Worm (Caenorhabditis elegans) whole organism, L2 larva: Measurements from ENCODE around the gene C23H3.5.
"Not testable (repeated sequence)": the region's sequence is repeated elsewhere in the genome, so short reads cannot be mapped to it uniquely, and the experiment has no call there.

Experiments
- C34F6.9 ChIP-seq: fragments of 150-350 bp; optimal IDR thresholded peaks from 2 replicates; lab custom pipeline; 2014; ENCODE audit warnings: missing biosample characterization, missing genetic modification characterization
- R02D3.7 ChIP-seq: fragments of 150-350 bp; optimal IDR thresholded peaks from 2 replicates; lab custom pipeline; 2014; ENCODE audit warnings: missing biosample characterization, missing genetic modification characterization
- Y55F3AM.14 ChIP-seq: fragments of 200-800 bp; sonication (Bioruptor generic); optimal IDR thresholded peaks from 2 replicates; lab custom pipeline; 2018; ENCODE audit warnings: mild to moderate bottlenecking, missing genetic modification characterization, missing compliant biosample characterization
- alr-1 ChIP-seq: fragments of 150-350 bp; optimal IDR thresholded peaks from 2 replicates; lab custom pipeline; 2014; ENCODE audit warnings: missing biosample characterization, missing genetic modification characterization
- ama-1 ChIP-seq: fragments of 150-350 bp; optimal IDR thresholded peaks from 2 replicates; lab custom pipeline; 2018; ENCODE audit warnings: inconsistent platforms
- blmp-1 ChIP-seq: sonication (generic microtip); optimal IDR thresholded peaks from 2 replicates; lab custom pipeline; 2017; ENCODE audit warnings: missing genetic modification characterization, mild to moderate bottlenecking, missing compliant biosample characterization, antibody characterized with exemption, moderate library complexity; ENCODE audit not compliant: insufficient read depth
- crh-2 ChIP-seq: sonication (generic microtip); optimal IDR thresholded peaks from 2 replicates; lab custom pipeline; 2017; ENCODE audit warnings: missing biosample characterization, missing genetic modification characterization
- dmd-4 ChIP-seq: sonication (generic microtip); optimal IDR thresholded peaks from 2 replicates; lab custom pipeline; 2017; ENCODE audit warnings: missing biosample characterization, missing genetic modification characterization
- elt-3 ChIP-seq: sonication (generic microtip); optimal IDR thresholded peaks from 2 replicates; lab custom pipeline; 2017; ENCODE audit warnings: missing biosample characterization, missing genetic modification characterization
- gmeb-1 ChIP-seq: fragments of 150-350 bp; optimal IDR thresholded peaks from 2 replicates; lab custom pipeline; 2014; ENCODE audit warnings: missing biosample characterization, missing genetic modification characterization
- lin-13 ChIP-seq: fragments of 150-350 bp; optimal IDR thresholded peaks from 2 replicates; lab custom pipeline; 2014; ENCODE audit warnings: missing biosample characterization, missing genetic modification reagents, missing genetic modification characterization
- lin-39 ChIP-seq: fragments of 150-350 bp; optimal IDR thresholded peaks from 2 replicates; lab custom pipeline; 2014; ENCODE audit warnings: missing biosample characterization, missing genetic modification reagents, missing genetic modification characterization
- lsy-2 ChIP-seq, 2 experiments: fragments of 150-350 bp in 1 of 2; sonication (generic microtip) in 1 of 2; optimal IDR thresholded peaks; 2 replicates each; lab custom pipeline; 2014 to 2017; ENCODE audit warnings: missing biosample characterization in 2 of 2, missing genetic modification characterization in 2 of 2
- mbf-1 ChIP-seq: sonication (generic microtip); optimal IDR thresholded peaks from 2 replicates; lab custom pipeline; 2017; ENCODE audit warnings: missing biosample characterization, missing genetic modification characterization
- nhr-10 ChIP-seq: sonication (generic microtip); optimal IDR thresholded peaks from 2 replicates; lab custom pipeline; 2017; ENCODE audit warnings: missing biosample characterization, missing genetic modification characterization
- nhr-12 ChIP-seq: fragments of 150-350 bp; optimal IDR thresholded peaks from 2 replicates; lab custom pipeline; 2014; ENCODE audit warnings: missing biosample characterization, missing genetic modification characterization
- nhr-21 ChIP-seq: fragments of 150-350 bp; optimal IDR thresholded peaks from 2 replicates; lab custom pipeline; 2014; ENCODE audit warnings: missing biosample characterization, missing genetic modification characterization
- nhr-25 ChIP-seq: fragments of 150-350 bp; sonication (generic microtip); optimal IDR thresholded peaks from 3 replicates; lab custom pipeline; 2014; ENCODE audit warnings: missing biosample characterization, missing genetic modification characterization
- nhr-6 ChIP-seq: fragments of 150-350 bp; optimal IDR thresholded peaks from 2 replicates; lab custom pipeline; 2014; ENCODE audit warnings: missing biosample characterization, missing genetic modification characterization
- nhr-77 ChIP-seq: fragments of 150-350 bp; optimal IDR thresholded peaks from 2 replicates; lab custom pipeline; 2014; ENCODE audit warnings: missing biosample characterization, missing genetic modification characterization
- peb-1 ChIP-seq: fragments of 150-350 bp; optimal IDR thresholded peaks from 2 replicates; lab custom pipeline; 2014; ENCODE audit warnings: missing biosample characterization, missing genetic modification characterization
- skn-1 ChIP-seq: sonication (generic microtip); optimal IDR thresholded peaks from 2 replicates; lab custom pipeline; 2017; ENCODE audit warnings: missing biosample characterization, missing genetic modification characterization
- sma-3 ChIP-seq: sonication (generic microtip); optimal IDR thresholded peaks from 2 replicates; lab custom pipeline; 2016; ENCODE audit warnings: missing genetic modification reagents, missing genetic modification characterization, missing compliant biosample characterization
- unc-55 ChIP-seq: fragments of 150-350 bp; sonication (generic microtip); optimal IDR thresholded peaks from 3 replicates; lab custom pipeline; 2014; ENCODE audit warnings: missing biosample characterization, missing genetic modification reagents, missing genetic modification characterization
- unc-62 ChIP-seq: fragments of 150-350 bp; optimal IDR thresholded peaks from 2 replicates; lab custom pipeline; 2014; ENCODE audit warnings: missing biosample characterization, missing genetic modification reagents, missing genetic modification characterization
- zag-1 ChIP-seq: fragments of 150-350 bp; optimal IDR thresholded peaks from 2 replicates; lab custom pipeline; 2014; ENCODE audit warnings: missing biosample characterization, missing genetic modification characterization
- ztf-1 ChIP-seq: fragments of 200-800 bp; sonication (Bioruptor generic); conservative IDR thresholded peaks from 2 replicates; pipeline ENCODE4 v1.3.6; 2022; ENCODE audit warnings: missing genetic modification characterization, missing compliant biosample characterization
- ztf-11 ChIP-seq: sonication (generic microtip); optimal IDR thresholded peaks from 2 replicates; lab custom pipeline; 2017; ENCODE audit warnings: missing biosample characterization, missing genetic modification characterization
- ztf-4 ChIP-seq: fragments of 150-350 bp; optimal IDR thresholded peaks from 2 replicates; lab custom pipeline; 2014; ENCODE audit warnings: missing biosample characterization, missing genetic modification characterization

C23H3.5 gene

DNA sequence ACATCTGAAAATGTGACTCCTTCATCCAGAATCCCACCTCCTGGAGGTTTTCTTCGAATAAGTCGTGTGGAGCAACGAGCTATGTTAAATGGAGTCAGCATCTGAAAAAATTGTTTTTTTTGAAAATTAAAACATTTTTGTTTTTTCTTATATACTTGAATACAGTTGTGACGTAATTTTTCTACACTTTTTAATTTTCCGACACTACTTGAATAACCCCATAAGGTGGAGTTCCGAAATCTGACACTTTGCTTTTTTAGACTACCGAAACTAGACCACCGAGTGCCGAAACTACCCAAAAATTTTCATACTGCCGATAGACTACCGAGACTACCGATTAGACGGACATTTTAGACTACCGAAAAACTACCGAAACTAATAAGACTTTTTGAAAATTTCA, 44.0 kb downstream of the C23H3.5 start, which contains the start of gene mcat-1:
Gene mcat-1 (minus strand): TSS at position 101 of the 400 bp plus-strand sequence.
- TF ChIP-seq skn-1 (tag; lab: Kevin White, UChicago) (no peak), nhr-25 (no peak), nhr-77 (tag; lab: Kevin White, UChicago) (no peak), lin-39 (no peak), blmp-1 (tag; lab: Kevin White, UChicago) (no peak), alr-1 (tag; lab: Kevin White, UChicago) (no peak), nhr-12 (tag; lab: Kevin White, UChicago) (no peak), ztf-11 (tag; lab: Kevin White, UChicago) (no peak)

DNA sequence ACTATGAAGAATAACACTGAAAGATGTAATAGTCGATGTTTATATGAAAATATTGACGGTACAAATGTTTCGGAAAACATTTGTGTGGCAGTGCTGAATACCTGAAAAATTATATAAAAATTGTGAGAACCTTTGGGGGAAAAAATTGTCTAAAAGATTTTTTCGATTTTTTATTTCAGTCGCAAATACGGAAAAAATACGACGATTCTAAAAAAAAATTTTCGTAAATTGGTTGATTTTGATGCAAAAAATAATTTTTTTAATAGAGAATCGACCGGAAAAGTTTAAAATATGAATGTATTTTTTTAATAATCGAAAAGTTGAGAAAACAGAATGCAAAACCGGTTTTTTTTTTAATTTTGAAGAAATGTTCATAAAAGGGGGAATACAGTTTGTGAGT, 47.8 kb downstream of the C23H3.5 start, which contains the start of gene C50D2.7:
Gene C50D2.7 (minus strand): TSS at position 101 of the 400 bp plus-strand sequence.
- TF ChIP-seq nhr-6 (tag; lab: Kevin White, UChicago) (no peak), skn-1 (tag; lab: Kevin White, UChicago) (no peak), zag-1 (tag; lab: Kevin White, UChicago) (no peak), Y55F3AM.14 (GFP tag; lab: Kevin White, UChicago) (no peak), dmd-4 (tag; lab: Kevin White, UChicago) (no peak)

DNA sequence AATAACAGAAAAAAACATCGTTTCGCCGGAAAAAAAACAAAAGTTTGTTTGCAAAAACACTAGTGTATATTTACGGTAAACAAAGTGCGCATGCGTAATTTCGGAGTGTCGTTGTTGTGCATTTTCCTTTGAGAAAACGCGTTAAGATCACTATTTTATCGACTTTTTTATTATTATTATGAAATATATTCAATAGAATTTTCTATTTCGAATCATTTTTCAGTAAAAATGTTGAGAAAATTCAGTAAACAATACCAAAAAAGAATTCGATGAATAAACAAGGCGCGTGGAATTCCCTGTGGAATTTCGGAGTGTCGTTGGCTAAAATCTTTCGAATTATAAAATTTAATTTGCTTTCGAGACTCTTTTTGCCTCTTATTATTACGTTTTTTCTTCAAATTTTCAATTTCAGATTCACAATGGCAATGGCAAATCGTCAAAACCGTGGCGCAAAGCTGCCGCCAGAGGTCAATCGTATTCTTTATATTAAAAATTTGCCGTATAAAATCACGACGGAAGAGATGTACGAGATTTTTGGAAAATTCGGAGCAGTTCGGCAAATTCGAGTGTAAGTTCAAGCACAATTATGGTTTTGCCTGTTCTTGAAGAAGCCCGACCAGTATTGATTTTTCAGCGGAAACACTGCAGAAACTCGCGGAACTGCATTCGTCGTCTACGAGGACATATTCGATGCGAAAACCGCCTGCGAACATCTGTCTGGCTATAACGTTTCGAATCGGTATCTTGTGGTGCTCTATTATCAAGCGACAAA, 50.8 kb downstream of the C23H3.5 start, which contains the start of the genes luc-7L3 and sftb-6:
Gene luc-7L3 (minus strand): TSS at position 36 of the 772 bp plus-strand sequence.
Gene sftb-6 (plus strand): TSS at position 413 of the 772 bp plus-strand sequence.
- TF ChIP-seq ztf-1 (no peak), peb-1 (tag; lab: Kevin White, UChicago) (no peak), R02D3.7 (tag; lab: Kevin White, UChicago) (peak; percentile 93), elt-3 (tag; lab: Kevin White, UChicago) (no peak), mbf-1 (no peak), nhr-6 (tag; lab: Kevin White, UChicago) (peak; percentile 20), alr-1 (tag; lab: Kevin White, UChicago) (no peak), blmp-1 (tag; lab: Kevin White, UChicago) (no peak), nhr-10 (tag; lab: Kevin White, UChicago) (no peak), unc-62 (GFP tag; lab: Kevin White, UChicago) (no peak), ztf-11 (tag; lab: Kevin White, UChicago) (no peak), lin-13 (GFP tag; lab: Kevin White, UChicago) (peak; percentile 57), nhr-21 (tag; lab: Kevin White, UChicago) (peak; percentile 19), lin-39 (no peak), C34F6.9 (peak; percentile 78), unc-55 (peak; percentile 74), lsy-2 (tag; optimal IDR thresholded peaks at IDR 0.05; lab: Kevin White, UChicago) (peak; percentile 54 to 83), ama-1 (lab: Kevin White, UChicago) (no peak), nhr-12 (tag; lab: Kevin White, UChicago) (no peak), sma-3 (peak; percentile 52), ztf-4 (tag; lab: Kevin White, UChicago) (no peak), crh-2 (tag; lab: Kevin White, UChicago) (peak; percentile 40), nhr-25 (peak; percentile 43), gmeb-1 (tag; lab: Kevin White, UChicago) (peak; percentile 74)

DNA sequence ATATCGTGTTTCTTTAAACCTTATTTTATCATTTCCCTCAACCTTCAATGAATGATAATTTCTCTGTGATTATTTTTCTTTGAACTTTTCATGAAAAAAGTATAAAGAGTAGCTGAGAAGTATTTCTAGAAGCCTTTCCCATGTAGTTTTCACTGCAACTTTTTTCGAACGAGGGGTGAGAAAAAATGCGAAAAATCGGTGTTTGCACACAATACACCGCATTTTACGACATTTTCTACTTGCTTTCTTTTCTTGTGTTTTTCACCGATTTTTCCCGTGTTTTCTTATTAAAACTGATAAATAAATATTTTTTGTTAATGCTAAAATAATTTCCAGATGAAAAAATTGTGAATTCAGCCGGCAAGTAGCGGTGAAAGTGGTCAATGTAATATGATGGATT, 51.5 kb downstream of the C23H3.5 start, which contains the start of gene C50D2.10:
Gene C50D2.10 (plus strand): TSS at position 245 of the 400 bp plus-strand sequence.
- not testable (repeated sequence) for TF ChIP-seq mbf-1; R02D3.7 (tag; lab: Kevin White, UChicago); nhr-77 (tag; lab: Kevin White, UChicago)
